Fruit fly (Drosophila melanogaster): Measurements from ENCODE around the gene CG2100.
A peak's percentile ranks its signal among the peaks of the same experiment; 100 is the strongest.

The CG2100 gene

dm6 chr3R:5736305-5736869 is at the start of gene CG2100, which contains the start of gene CG1236 (continued):
- peak; percentile 91 for TF ChIP-seq CG14710 (tag; optimal IDR thresholded peaks at IDR 0.05)
- TF ChIP-seq shn (GFP tag; optimal IDR thresholded peaks at IDR 0.05), result no peak
- TF ChIP-seq Trl (optimal IDR thresholded peaks at IDR 0.05), result no peak
- TF ChIP-seq Trl (GFP tag; optimal IDR thresholded peaks at IDR 0.05), result peak; percentile 14
- peak; percentile 73 for TF ChIP-seq so (GFP tag; IDR thresholded peaks at IDR 0.05)
- TF ChIP-seq CG7928 (GFP tag; optimal IDR thresholded peaks at IDR 0.05), result peak; percentile 32
- TF ChIP-seq Sox100B (GFP tag; optimal IDR thresholded peaks at IDR 0.05), result peak; percentile 93
- peak; percentile 95 for TF ChIP-seq CG31441 (GFP tag; IDR thresholded peaks at IDR 0.05)
- TF ChIP-seq CG7786 (GFP tag; optimal IDR thresholded peaks at IDR 0.05), result no peak
- no peak for TF ChIP-seq dan (GFP tag; IDR thresholded peaks at IDR 0.05)
- TF ChIP-seq row (GFP tag; IDR thresholded peaks at IDR 0.05), result peak; percentile 95
- no peak for TF ChIP-seq CG34376 (GFP tag; optimal IDR thresholded peaks at IDR 0.05)
- peak; percentile 17 for TF ChIP-seq CG33213 (GFP tag; optimal IDR thresholded peaks at IDR 0.05)
- TF ChIP-seq eyg (GFP tag; optimal IDR thresholded peaks at IDR 0.05), result no peak
- TF ChIP-seq MBD-R2 (GFP tag; IDR thresholded peaks at IDR 0.05), result peak; percentile 72
- TF ChIP-seq CG17568 (GFP tag; optimal IDR thresholded peaks at IDR 0.05), result no peak
- peak; percentile 40 for TF ChIP-seq CG8944 (GFP tag; optimal IDR thresholded peaks at IDR 0.05)
- peak; percentile 46; the same call in 1 of the 2 replicates for TF ChIP-seq CG32772 (GFP tag; IDR thresholded peaks at IDR 0.05)
- peak; percentile 59 for TF ChIP-seq CG10543 (GFP tag; optimal IDR thresholded peaks at IDR 0.05)
- peak; percentile 83 for TF ChIP-seq CG18599 (GFP tag; optimal IDR thresholded peaks at IDR 0.05)
- peak; percentile 90 for TF ChIP-seq CG8388 (GFP tag; optimal IDR thresholded peaks at IDR 0.05)
- TF ChIP-seq nom (GFP tag; optimal IDR thresholded peaks at IDR 0.05), result peak; percentile 45
- TF ChIP-seq CG4404 (GFP tag; IDR thresholded peaks at IDR 0.05), result peak; percentile 68
- peak; percentile 58 for TF ChIP-seq Max (GFP tag; optimal IDR thresholded peaks at IDR 0.05)
- TF ChIP-seq wdn (GFP tag; IDR thresholded peaks at IDR 0.05), result no peak
- TF ChIP-seq psq (GFP tag; optimal IDR thresholded peaks at IDR 0.05), result peak; percentile 27
- TF ChIP-seq stwl (tag; optimal IDR thresholded peaks at IDR 0.05), result peak; percentile 36
- peak; percentile 12 for TF ChIP-seq repo (GFP tag; optimal IDR thresholded peaks at IDR 0.05)
- TF ChIP-seq slou (GFP tag; optimal IDR thresholded peaks at IDR 0.05), result peak; percentile 40
- no peak for TF ChIP-seq Neu2 (GFP tag; optimal IDR thresholded peaks at IDR 0.05; ENCODE audit: borderline replicate concordance)
- TF ChIP-seq GATAe (GFP tag; conservative IDR thresholded peaks at IDR 0.05), result no peak
- no peak for TF ChIP-seq CG8478 (optimal IDR thresholded peaks at IDR 0.05)
- peak; percentile 83 for TF ChIP-seq Xrp1 (GFP tag; IDR thresholded peaks at IDR 0.05)
- peak; percentile 79 for TF ChIP-seq CG2875 (GFP tag; optimal IDR thresholded peaks at IDR 0.05)
- TF ChIP-seq Optix (GFP tag; IDR thresholded peaks at IDR 0.05), result peak; percentile 26; the same call in 1 of the 3 replicates
- TF ChIP-seq CG7372 (GFP tag; IDR thresholded peaks at IDR 0.05), result peak; percentile 68; the same call in 1 of the 2 replicates
- TF ChIP-seq CG6813 (GFP tag; optimal IDR thresholded peaks at IDR 0.05), result peak; percentile 75
- no peak for TF ChIP-seq tx (GFP tag; optimal IDR thresholded peaks at IDR 0.05)
- peak; percentile 69 for TF ChIP-seq gfzf (GFP tag; optimal IDR thresholded peaks at IDR 0.05)
- peak; percentile 86 for TF ChIP-seq slbo (GFP tag; IDR thresholded peaks at IDR 0.05)
- no peak for TF ChIP-seq tio (GFP tag; optimal IDR thresholded peaks at IDR 0.05)
- peak; percentile 87 for TF ChIP-seq CG1602 (GFP tag; optimal IDR thresholded peaks at IDR 0.05)
- peak; percentile 53 to 91 for TF ChIP-seq Hr51 (GFP tag; optimal IDR thresholded peaks at IDR 0.05)
- no peak for TF ChIP-seq tna (GFP tag; IDR thresholded peaks at IDR 0.05; ENCODE audit: partially characterized antibody)
- TF ChIP-seq CG7357 (GFP tag; IDR thresholded peaks at IDR 0.05), result peak; percentile 56; the same call in 2 of the 3 replicates
- peak; percentile 67 for TF ChIP-seq CG6683 (GFP tag; optimal IDR thresholded peaks at IDR 0.05)
- peak; percentile 59 for TF ChIP-seq CG14014 (GFP tag; IDR thresholded peaks at IDR 0.05)
- peak; percentile 10 for TF ChIP-seq CG3838 (GFP tag; optimal IDR thresholded peaks at IDR 0.05)
- TF ChIP-seq CG4282 (GFP tag; optimal IDR thresholded peaks at IDR 0.05), result no peak
- no peak for TF ChIP-seq mirr (GFP tag; optimal IDR thresholded peaks at IDR 0.05)
- TF ChIP-seq kni (GFP tag; optimal IDR thresholded peaks at IDR 0.05), result no peak

All from whole organism, embryonic.